Fruit fly (Drosophila melanogaster) whole organism, embryonic: Measurements from ENCODE around the gene CG10761.
A peak's percentile ranks its signal among the peaks of the same experiment; 100 is the strongest.

Experiments
- Abd-B ChIP-seq: fragments of 200-800 bp; sonication (Bioruptor generic); optimal IDR thresholded peaks from 2 replicates; lab custom pipeline; 2018; ENCODE audit warnings: missing biosample characterization, mild to moderate bottlenecking, missing genetic modification characterization, moderate library complexity
- Atf3 ChIP-seq: fragments of 200-800 bp; sonication (Bioruptor generic); optimal IDR thresholded peaks from 3 replicates; lab custom pipeline; 2016; ENCODE audit warnings: missing biosample characterization, missing genetic modification characterization
- Awh ChIP-seq: fragments of 200-800 bp; sonication (Bioruptor generic); IDR thresholded peaks from 2 replicates; pipeline ENCODE4, ENCODE4 v1.3.6; 2022; ENCODE audit warnings: missing biosample characterization, missing genetic modification characterization
- CG12104 ChIP-seq: fragments of 200-800 bp; sonication (Bioruptor generic); optimal IDR thresholded peaks from 3 replicates; lab custom pipeline; 2016; ENCODE audit warnings: missing biosample characterization, missing genetic modification characterization
- CG14667 ChIP-seq: fragments of 200-800 bp; sonication (Bioruptor generic); IDR thresholded peaks from 2 replicates; pipeline ENCODE4 v1.3.6; 2022; ENCODE audit warnings: missing biosample characterization, missing genetic modification characterization
- CG15011 ChIP-seq: fragments of 200-800 bp; sonication (Bioruptor generic); optimal IDR thresholded peaks from 3 replicates; lab custom pipeline; 2018; ENCODE audit warnings: missing biosample characterization, mild to moderate bottlenecking, missing genetic modification characterization
- CG1602 ChIP-seq: fragments of 200-800 bp; sonication (Bioruptor generic); optimal IDR thresholded peaks from 3 replicates; lab custom pipeline; 2016; ENCODE audit warnings: missing biosample characterization, missing genetic modification characterization
- CG16863 ChIP-seq: fragments of 200-800 bp; sonication (Bioruptor generic); optimal IDR thresholded peaks from 3 replicates; lab custom pipeline; 2016; ENCODE audit warnings: missing biosample characterization, missing genetic modification characterization
- CG17802 ChIP-seq: fragments of 200-800 bp; sonication (Bioruptor generic); optimal IDR thresholded peaks from 2 replicates; lab custom pipeline; 2018; ENCODE audit warnings: missing biosample characterization, mild to moderate bottlenecking, missing genetic modification characterization, moderate library complexity
- CG2120 ChIP-seq: fragments of 200-800 bp; sonication (Bioruptor generic); optimal IDR thresholded peaks from 3 replicates; lab custom pipeline; 2016; ENCODE audit warnings: missing biosample characterization, missing genetic modification characterization
- CG32532 ChIP-seq: fragments of 200-800 bp; sonication (Bioruptor generic); IDR thresholded peaks from 2 replicates; pipeline ENCODE4 v1.3.6; 2022; ENCODE audit warnings: missing biosample characterization, missing genetic modification characterization
- CG3281 ChIP-seq: fragments of 200-800 bp; sonication (Bioruptor generic); optimal IDR thresholded peaks from 3 replicates; lab custom pipeline; 2017; ENCODE audit warnings: missing biosample characterization, mild to moderate bottlenecking, missing genetic modification characterization
- CG5953 ChIP-seq: fragments of 200-800 bp; sonication (Bioruptor generic); IDR thresholded peaks from 2 replicates; pipeline ENCODE4 v1.3.6; 2022; ENCODE audit warnings: missing biosample characterization, missing genetic modification characterization
- CG6254 ChIP-seq: fragments of 200-800 bp; sonication (Bioruptor generic); optimal IDR thresholded peaks from 3 replicates; lab custom pipeline; 2017; ENCODE audit warnings: mild to moderate bottlenecking, missing biosample characterization, missing genetic modification reagents, missing genetic modification characterization
- CG7839 ChIP-seq: fragments of 200-800 bp; sonication (Bioruptor generic); optimal IDR thresholded peaks from 3 replicates; lab custom pipeline; 2018; ENCODE audit warnings: missing biosample characterization, mild to moderate bottlenecking, missing genetic modification characterization, moderate library complexity
- CG7987 ChIP-seq: fragments of 200-800 bp; sonication (Bioruptor generic); optimal IDR thresholded peaks from 2 replicates; lab custom pipeline; 2018; ENCODE audit warnings: missing biosample characterization, mild to moderate bottlenecking, missing genetic modification characterization, moderate library complexity
- CG9932 ChIP-seq: fragments of 200-800 bp; sonication (Bioruptor generic); IDR thresholded peaks from 2 replicates; pipeline ENCODE4 v1.3.6; 2022; ENCODE audit warnings: missing biosample characterization, missing genetic modification characterization
- Chrac-16 ChIP-seq: fragments of 200-800 bp; sonication (Bioruptor generic); optimal IDR thresholded peaks from 3 replicates; lab custom pipeline; 2016; ENCODE audit warnings: missing biosample characterization, missing genetic modification characterization
- D19B ChIP-seq: fragments of 200-800 bp; sonication (Bioruptor generic); optimal IDR thresholded peaks from 2 replicates; lab custom pipeline; 2017; ENCODE audit warnings: missing biosample characterization, mild to moderate bottlenecking, missing genetic modification characterization
- Drgx ChIP-seq: fragments of 200-800 bp; sonication (Bioruptor generic); IDR thresholded peaks from 2 replicates; pipeline ENCODE4 v1.3.6; 2022; ENCODE audit warnings: missing biosample characterization, missing genetic modification characterization
- HmgZ ChIP-seq: fragments of 200-800 bp; sonication (Bioruptor generic); optimal IDR thresholded peaks from 2 replicates; lab custom pipeline; 2018; ENCODE audit warnings: missing biosample characterization, mild to moderate bottlenecking, missing genetic modification characterization
- Hr39 ChIP-seq: fragments of >200 bp; optimal IDR thresholded peaks from 2 replicates; lab custom pipeline; 2017
- Lpt ChIP-seq: fragments of >200 bp; optimal IDR thresholded peaks from 2 replicates; lab custom pipeline; 2018; ENCODE audit warnings: missing biosample characterization, missing genetic modification characterization
- Mad ChIP-seq: fragments of 200-800 bp; sonication (Bioruptor generic); optimal IDR thresholded peaks from 2 replicates; lab custom pipeline; 2016; ENCODE audit warnings: missing biosample characterization, missing genetic modification characterization
- Optix ChIP-seq: fragments of 200-800 bp; sonication (Bioruptor generic); IDR thresholded peaks from 3 replicates; pipeline ENCODE4 v1.3.6; 2022; ENCODE audit warnings: missing biosample characterization, missing genetic modification characterization
- Rfx ChIP-seq: fragments of 200-800 bp; sonication (Bioruptor generic); IDR thresholded peaks from 2 replicates; pipeline ENCODE4 v1.3.6; 2022; ENCODE audit warnings: missing biosample characterization, missing genetic modification characterization
- Taf1 ChIP-seq: fragments of 200-800 bp; sonication (Bioruptor generic); IDR thresholded peaks from 2 replicates; pipeline ENCODE4 v1.3.6; 2022; ENCODE audit warnings: missing biosample characterization, missing genetic modification characterization
- ara ChIP-seq: fragments of 200-800 bp; sonication (Bioruptor generic); IDR thresholded peaks from 2 replicates; pipeline ENCODE4 v1.3.6; 2022; ENCODE audit warnings: missing biosample characterization, missing genetic modification characterization
- ase ChIP-seq: fragments of 200-800 bp; sonication (Bioruptor generic); IDR thresholded peaks from 3 replicates; pipeline ENCODE4 v1.3.6; 2022; ENCODE audit warnings: missing biosample characterization, missing genetic modification characterization
- br ChIP-seq: fragments of >200 bp; optimal IDR thresholded peaks from 2 replicates; lab custom pipeline; 2017
- bsh ChIP-seq, 2 experiments: fragments of 200-800 bp; sonication (Bioruptor generic); optimal IDR thresholded peaks; 2 replicates each; lab custom pipeline; 2017 to 2018; ENCODE audit warnings: mild to moderate bottlenecking in 2 of 2, missing biosample characterization in 2 of 2, missing genetic modification characterization in 2 of 2, moderate library complexity in 1 of 2
- chif ChIP-seq, 2 experiments: fragments of 200-800 bp; sonication (Bioruptor generic); optimal IDR thresholded peaks; 3 replicates each; lab custom pipeline; 2016; ENCODE audit warnings: missing biosample characterization in 2 of 2, missing genetic modification characterization in 2 of 2
- ems ChIP-seq: fragments of 200-800 bp; sonication (Bioruptor generic); optimal IDR thresholded peaks from 3 replicates; lab custom pipeline; 2016; ENCODE audit warnings: missing biosample characterization, missing genetic modification characterization
- fd3F ChIP-seq: fragments of 200-800 bp; sonication (Bioruptor generic); optimal IDR thresholded peaks from 2 replicates; lab custom pipeline; 2018; ENCODE audit warnings: missing biosample characterization, mild to moderate bottlenecking, missing genetic modification characterization, moderate library complexity
- ftz-f1 ChIP-seq: fragments of 200-800 bp; sonication (Bioruptor generic); optimal IDR thresholded peaks from 2 replicates; lab custom pipeline; 2016; ENCODE audit warnings: missing biosample characterization, missing genetic modification characterization
- jumu ChIP-seq: fragments of 200-800 bp; sonication (Bioruptor generic); optimal IDR thresholded peaks from 3 replicates; lab custom pipeline; 2016; ENCODE audit warnings: missing biosample characterization, missing genetic modification characterization
- ken ChIP-seq: fragments of 200-800 bp; sonication (Bioruptor generic); IDR thresholded peaks from 3 replicates; pipeline ENCODE4 v1.3.6; 2022; ENCODE audit warnings: missing biosample characterization, missing genetic modification characterization
- luna ChIP-seq: fragments of 200-800 bp; sonication (Bioruptor generic); optimal IDR thresholded peaks from 2 replicates; lab custom pipeline; 2016; ENCODE audit warnings: missing biosample characterization, missing genetic modification characterization
- maf-S ChIP-seq: fragments of 200-800 bp; sonication (Bioruptor generic); optimal IDR thresholded peaks from 2 replicates; lab custom pipeline; 2016; ENCODE audit warnings: missing biosample characterization, missing genetic modification characterization
- nau ChIP-seq: fragments of 200-800 bp; sonication (Bioruptor generic); optimal IDR thresholded peaks from 3 replicates; lab custom pipeline; 2017; ENCODE audit warnings: missing biosample characterization, mild to moderate bottlenecking, missing genetic modification characterization, missing genetic modification reagents
- p53 ChIP-seq: fragments of 200-800 bp; sonication (Bioruptor generic); optimal IDR thresholded peaks from 2 replicates; lab custom pipeline; 2016; ENCODE audit warnings: missing biosample characterization, missing genetic modification characterization
- peb ChIP-seq: fragments of 200-800 bp; sonication (Bioruptor generic); IDR thresholded peaks from 2 replicates; pipeline ENCODE4 v1.3.6; 2022; ENCODE audit warnings: missing biosample characterization, missing genetic modification characterization
- psq ChIP-seq: fragments of 200-800 bp; sonication (Bioruptor generic); optimal IDR thresholded peaks from 2 replicates; lab custom pipeline; 2017; ENCODE audit warnings: missing biosample characterization, missing genetic modification characterization
- ranshi ChIP-seq: fragments of 200-800 bp; sonication (Bioruptor generic); IDR thresholded peaks from 2 replicates; pipeline ENCODE4 v1.3.6; 2022; ENCODE audit warnings: missing biosample characterization, missing genetic modification characterization
- sd ChIP-seq: fragments of 200-800 bp; sonication (Bioruptor generic); optimal IDR thresholded peaks from 3 replicates; lab custom pipeline; 2018; ENCODE audit warnings: missing biosample characterization, mild to moderate bottlenecking, missing genetic modification characterization, moderate library complexity
- slp2 ChIP-seq: fragments of 200-800 bp; sonication (Bioruptor generic); optimal IDR thresholded peaks from 2 replicates; lab custom pipeline; 2016; ENCODE audit warnings: missing biosample characterization, missing genetic modification characterization
- ssp ChIP-seq: fragments of 200-800 bp; sonication (Bioruptor generic); IDR thresholded peaks from 2 replicates; pipeline ENCODE4 v1.3.6; 2022; ENCODE audit warnings: missing biosample characterization, missing genetic modification characterization
- tna ChIP-seq: fragments of 200-800 bp; sonication (Bioruptor generic); IDR thresholded peaks from 2 replicates; pipeline ENCODE4 v1.3.6; 2022; ENCODE audit warnings: missing biosample characterization, missing genetic modification characterization; ENCODE audit not compliant: partially characterized antibody
- usp ChIP-seq: fragments of >200 bp; optimal IDR thresholded peaks from 2 replicates; lab custom pipeline; 2017; ENCODE audit warnings: missing biosample characterization, missing genetic modification characterization
- vvl ChIP-seq: fragments of 200-800 bp; sonication (Bioruptor generic); IDR thresholded peaks from 2 replicates; pipeline ENCODE4 v1.3.6; 2022; ENCODE audit warnings: missing biosample characterization, missing genetic modification characterization
- wor ChIP-seq: fragments of 200-800 bp; sonication (Bioruptor generic); IDR thresholded peaks from 2 replicates; pipeline ENCODE4 v1.3.6; 2022; ENCODE audit warnings: missing biosample characterization, missing genetic modification characterization

The CG10761 gene

dm6 chrX:8114476-8115342, 47.9 kb downstream of the CG10761 start (continued):
- TF ChIP-seq sd (tag; lab: Kevin White, UChicago): peak; percentile 41
- peak; percentile 28 to 32 for TF ChIP-seq chif (GFP tag; optimal IDR thresholded peaks at IDR 0.05; lab: Kevin White, UChicago)
- peak; percentile 49 for TF ChIP-seq CG16863
- TF ChIP-seq tna: no peak
- no peak for TF ChIP-seq Mad
- TF ChIP-seq Rfx: peak; percentile 74
- TF ChIP-seq luna (GFP tag; lab: Kevin White, UChicago): peak; percentile 4
- TF ChIP-seq maf-S (GFP tag; lab: Kevin White, UChicago): peak; percentile 6
- no peak for TF ChIP-seq Awh (GFP tag; lab: Robert Waterston, UW)
- no peak for TF ChIP-seq CG7987 (GFP tag; lab: Kevin White, UChicago)
- TF ChIP-seq ranshi (GFP tag; lab: Robert Waterston, UW): peak; percentile 63; the same call in 1 of the 2 replicates
- TF ChIP-seq CG2120 (GFP tag; lab: Kevin White, UChicago): peak; percentile 83
- TF ChIP-seq Atf3 (GFP tag; lab: Kevin White, UChicago): no peak
- no peak for TF ChIP-seq CG5953
- TF ChIP-seq ase (GFP tag; lab: Robert Waterston, UW): no peak
- TF ChIP-seq Drgx (GFP tag; lab: Robert Waterston, UW): peak; percentile 9; the same call in 1 of the 2 replicates
- peak; percentile 65 for TF ChIP-seq ftz-f1 (GFP tag; lab: Kevin White, UChicago)
- TF ChIP-seq Taf1: no peak
- peak; percentile 47 for TF ChIP-seq Chrac-16 (GFP tag; lab: Kevin White, UChicago)
- peak; percentile 43; the same call in 1 of the 2 replicates for TF ChIP-seq vvl
- peak; percentile 52 for TF ChIP-seq fd3F
- TF ChIP-seq usp (GFP tag; lab: Kevin White, UChicago): no peak
- TF ChIP-seq ara: peak; percentile 7; the same call in 1 of the 2 replicates
- TF ChIP-seq br: no peak
- no peak for TF ChIP-seq psq (GFP tag; lab: Kevin White, UChicago)
- peak; percentile 63 for TF ChIP-seq CG9932 (GFP tag; lab: Robert Waterston, UW)
- TF ChIP-seq CG12104: peak; percentile 42
- TF ChIP-seq CG1602 (GFP tag; lab: Kevin White, UChicago): peak; percentile 24
- TF ChIP-seq D19B (GFP tag; lab: Kevin White, UChicago): peak; percentile 36
- TF ChIP-seq peb (GFP tag; lab: Robert Waterston, UW): 0 out of 2 replicates have a peak, but pooled peaks have one; percentile 18
- no peak for TF ChIP-seq p53 (GFP tag; lab: Kevin White, UChicago)
- peak; percentile 56 for TF ChIP-seq Abd-B (GFP tag; lab: Kevin White, UChicago)
- TF ChIP-seq ssp: no peak
- peak; percentile 13 for TF ChIP-seq CG6254 (GFP tag; lab: Kevin White, UChicago)
- TF ChIP-seq CG3281 (GFP tag; lab: Kevin White, UChicago): peak; percentile 86
- no peak for TF ChIP-seq slp2 (GFP tag; lab: Kevin White, UChicago)
- TF ChIP-seq ems (GFP tag; lab: Kevin White, UChicago): peak; percentile 63
- TF ChIP-seq Hr39 (lab: Kevin White, UChicago): no peak
- peak; percentile 70; the same call in 1 of the 2 replicates for TF ChIP-seq CG32532 (GFP tag; lab: Robert Waterston, UW)
- peak; percentile 62 for TF ChIP-seq CG15011 (GFP tag; lab: Kevin White, UChicago)
- no peak for TF ChIP-seq CG17802 (tag; lab: Kevin White, UChicago)
- peak; percentile 76 for TF ChIP-seq CG7839
- no peak for TF ChIP-seq jumu
- TF ChIP-seq wor (GFP tag; lab: Robert Waterston, UW): no peak
- TF ChIP-seq HmgZ (tag; lab: Kevin White, UChicago): peak; percentile 64
- peak; percentile 13 for TF ChIP-seq nau (GFP tag; lab: Kevin White, UChicago)
- no peak for TF ChIP-seq ken (GFP tag; lab: Robert Waterston, UW)
- no peak for TF ChIP-seq Optix
- no peak for TF ChIP-seq CG14667 (GFP tag; lab: Robert Waterston, UW)
- TF ChIP-seq Lpt: no peak
- peak in 1 of 2 experiments; percentile 47 for TF ChIP-seq bsh (GFP tag; optimal IDR thresholded peaks at IDR 0.05; lab: Kevin White, UChicago)
